Worm (Caenorhabditis elegans): ENCODE data around the gene F14B8.6.

DNA sequence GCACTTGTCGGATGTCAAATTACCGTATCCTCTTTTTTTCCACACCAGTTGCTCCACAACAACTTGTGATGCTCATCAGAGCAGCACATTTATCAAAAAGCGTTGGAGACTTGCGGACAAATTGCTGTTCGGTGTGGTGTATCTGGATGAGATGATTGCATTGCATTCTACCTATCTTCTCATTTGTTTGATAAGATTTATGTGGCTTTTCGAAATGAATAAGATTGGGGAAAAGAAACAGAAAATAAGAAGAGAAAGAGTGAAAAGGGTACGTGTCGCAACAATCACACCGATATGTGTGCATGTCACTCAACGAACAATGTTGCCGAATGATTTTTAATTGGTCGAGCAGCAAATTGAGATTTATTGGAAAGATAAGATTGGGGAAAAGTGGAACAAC lies 38.1 kb downstream of the F14B8.6 start:
- TF ChIP-seq ets-4 (tag; optimal IDR thresholded peaks at IDR 0.05) (no peak), unc-86 (tag; optimal IDR thresholded peaks at IDR 0.05) (no peak), nhr-11 (tag; optimal IDR thresholded peaks at IDR 0.05) (no peak), pha-4 (tag; optimal IDR thresholded peaks at IDR 0.05) (no peak), F13H6.1 (tag; optimal IDR thresholded peaks at IDR 0.05) (no peak), C08G9.2 (tag; optimal IDR thresholded peaks at IDR 0.05) (no peak), pqm-1 (tag; optimal IDR thresholded peaks at IDR 0.05) (no peak), nfya-1 (tag; optimal IDR thresholded peaks at IDR 0.05) (no peak), ceh-30 (tag; optimal IDR thresholded peaks at IDR 0.05) (no peak)

Measured in whole organism, late embryonic.